Fruit fly (Drosophila melanogaster) whole organism: ENCODE results near the gene slmo.

Experiments used
- CG8478 ChIP-seq: fragments of >200 bp; optimal IDR thresholded peaks from 2 replicates; lab custom pipeline; 2018; ENCODE audit warnings: inconsistent platforms
- Dll ChIP-seq: fragments of >200 bp; optimal IDR thresholded peaks from 2 replicates; lab custom pipeline; 2017
- EcR ChIP-seq, 2 experiments: fragments of >200 bp; optimal IDR thresholded peaks; 2 replicates each; lab custom pipeline; 2017; ENCODE audit warnings: missing biosample characterization in 2 of 2, missing genetic modification characterization in 2 of 2, missing genetic modification reagents in 2 of 2
- pan ChIP-seq: fragments of >200 bp; optimal IDR thresholded peaks from 2 replicates; lab custom pipeline; 2017
- usp ChIP-seq: fragments of >200 bp; optimal IDR thresholded peaks from 2 replicates; lab custom pipeline; 2017; ENCODE audit warnings: missing biosample characterization, missing genetic modification characterization, mixed read lengths

dm6 chr2L:6090786-6091716, 42.5 kb upstream of the slmo start, which contains the start of gene CG45075:
- TF ChIP-seq usp (GFP tag; lab: Kevin White, UChicago) = no peak
- no peak for TF ChIP-seq pan
- TF ChIP-seq Dll (lab: Kevin White, UChicago) = no peak
- TF ChIP-seq CG8478 (lab: Kevin White, UChicago) = no peak
- no peak for TF ChIP-seq EcR (GFP tag; optimal IDR thresholded peaks at IDR 0.05; lab: Kevin White, UChicago)
